Worm (Caenorhabditis elegans): ENCODE measurements around the gene Y41D4A.6.

ce11 chrIV:1751243-1751642 is 5.9 kb upstream of the Y41D4A.6 start:
- TF ChIP-seq Y48G9A.11 (GFP tag; IDR thresholded peaks at IDR 0.05): no peak
- no peak for TF ChIP-seq pqm-1 (tag; optimal IDR thresholded peaks at IDR 0.05)
- no peak for TF ChIP-seq hlh-30 (tag; optimal IDR thresholded peaks at IDR 0.05; ENCODE audit: insufficient read depth)
- no peak for TF ChIP-seq ama-1 (optimal IDR thresholded peaks at IDR 0.05)
- no peak for TF ChIP-seq nhr-111 (GFP tag; optimal IDR thresholded peaks at IDR 0.05)
- no peak for TF ChIP-seq fkh-10 (GFP tag; optimal IDR thresholded peaks at IDR 0.05)
- no peak for TF ChIP-seq snpc-4 (tag; optimal IDR thresholded peaks at IDR 0.05)
- TF ChIP-seq pha-4 (GFP tag; IDR thresholded peaks at IDR 0.05): no peak
- no peak for TF ChIP-seq pha-4 (tag; optimal IDR thresholded peaks at IDR 0.05)
- no peak for TF ChIP-seq ctbp-1 (GFP tag; IDR thresholded peaks at IDR 0.05)
- TF ChIP-seq zag-1 (tag; optimal IDR thresholded peaks at IDR 0.05): no peak
- TF ChIP-seq daf-12 (tag; optimal IDR thresholded peaks at IDR 0.05): no peak
